Fruit fly (Drosophila melanogaster) S2 (cell line): ENCODE data around the gene CG10863.

Experiments used
- CG8478 ChIP-seq: fragments of >200 bp; optimal IDR thresholded peaks from 2 replicates; lab custom pipeline; 2018
- CTCF ChIP-seq, 2 experiments: fragments of >200 bp; optimal IDR thresholded peaks; 2 replicates each; lab custom pipeline; 2018

DNA sequence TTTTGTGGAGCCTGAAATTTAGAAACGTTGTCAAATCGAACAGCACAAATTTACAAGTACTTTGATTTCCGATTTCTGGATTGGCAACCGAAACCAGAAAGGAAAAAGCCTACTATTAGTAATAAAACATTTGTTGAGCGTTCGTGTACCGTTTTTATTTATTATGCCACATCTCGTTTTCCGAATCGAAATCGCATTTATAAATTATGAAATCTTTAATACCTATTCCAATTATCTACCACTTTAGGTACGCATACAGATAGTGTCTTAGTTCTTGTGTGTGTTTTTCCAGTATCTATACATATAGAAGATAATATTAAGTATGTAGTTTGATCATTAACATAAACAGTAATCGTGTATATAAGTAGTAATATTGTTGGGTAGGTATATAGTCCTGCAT lies 32.4 kb downstream of the CG10863 start, which contains the start of gene mge:
- TF ChIP-seq CTCF (optimal IDR thresholded peaks at IDR 0.05; lab: Kevin White, UChicago) (no peak), CG8478 (lab: Kevin White, UChicago) (no peak)
